Worm (Caenorhabditis elegans): ENCODE data around the gene F43H9.4.

Gene F43H9.4

ce11 chrV:8013901-8014388 lies 12.6 kb upstream of the F43H9.4 start, which contains the start of gene Y97E10AR.6:
Y97E10AR.6 (minus strand) TSS chrV:8013951.
- TF ChIP-seq fos-1 (tag; optimal IDR thresholded peaks at IDR 0.05): peak; percentile 19
- no peak for TF ChIP-seq lin-13 (GFP tag; optimal IDR thresholded peaks at IDR 0.05)
- peak; percentile 74 for TF ChIP-seq nhr-129 (tag; optimal IDR thresholded peaks at IDR 0.05)
- no peak for TF ChIP-seq elt-1 (tag; optimal IDR thresholded peaks at IDR 0.05)
- no peak for TF ChIP-seq ZK546.5 (tag; optimal IDR thresholded peaks at IDR 0.05)
- peak; percentile 70 for TF ChIP-seq unc-55 (GFP tag; optimal IDR thresholded peaks at IDR 0.05)
- no peak for TF ChIP-seq ceh-16 (tag; optimal IDR thresholded peaks at IDR 0.05)
- peak in 1 of 2 experiments; percentile 44 for TF ChIP-seq lsy-2 (tag; optimal IDR thresholded peaks at IDR 0.05)
- peak; percentile 78 for TF ChIP-seq C34F6.9 (tag; optimal IDR thresholded peaks at IDR 0.05)
- TF ChIP-seq nhr-10 (tag; optimal IDR thresholded peaks at IDR 0.05): no peak

- no peak for TF ChIP-seq mab-5 (tag; optimal IDR thresholded peaks at IDR 0.05)
- TF ChIP-seq ama-1 (optimal IDR thresholded peaks at IDR 0.05): no peak
- TF ChIP-seq zag-1 (tag; optimal IDR thresholded peaks at IDR 0.05): no peak
- peak; percentile 16 for TF ChIP-seq sma-9 (GFP tag; optimal IDR thresholded peaks at IDR 0.05)
- no peak for TF ChIP-seq sma-9 (tag; optimal IDR thresholded peaks at IDR 0.05)
- TF ChIP-seq crh-2 (tag; optimal IDR thresholded peaks at IDR 0.05): no peak
- no peak for TF ChIP-seq R02D3.7 (tag; optimal IDR thresholded peaks at IDR 0.05)
- peak; percentile 79 for TF ChIP-seq fos-1 (tag; optimal IDR thresholded peaks at IDR 0.05)
- TF ChIP-seq lsy-2 (tag; optimal IDR thresholded peaks at IDR 0.05): no peak
- TF ChIP-seq sma-3 (GFP tag; optimal IDR thresholded peaks at IDR 0.05): no peak
- no peak for TF ChIP-seq dmd-4 (tag; optimal IDR thresholded peaks at IDR 0.05)
- TF ChIP-seq nhr-11 (tag; optimal IDR thresholded peaks at IDR 0.05): no peak
- TF ChIP-seq ceh-82 (tag; optimal IDR thresholded peaks at IDR 0.05): no peak
Observed at ce11 chrV:8016928-8017327, 9.6 kb upstream of the F43H9.4 start, which contains the start of gene sptl-2. sptl-2 (plus strand) TSS chrV:8017207.

DNA sequence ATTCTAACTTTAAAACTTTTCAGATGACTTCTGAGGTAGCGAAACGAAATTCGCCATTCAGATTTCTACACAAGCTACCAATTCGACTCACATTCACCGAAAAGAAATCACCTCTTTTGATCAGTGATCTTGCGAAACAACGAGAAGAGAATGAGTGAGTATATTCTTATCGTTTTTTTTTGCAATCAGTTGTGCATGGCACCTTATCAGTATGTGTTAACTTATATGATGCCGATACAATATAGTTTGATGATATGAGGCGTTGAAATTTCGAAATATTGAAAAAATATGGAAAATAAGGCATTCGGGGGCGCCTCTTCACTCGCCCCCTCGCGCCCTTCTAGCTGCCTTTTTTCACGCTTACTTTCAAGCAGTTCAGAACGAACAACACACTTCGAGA lies 8.6 kb upstream of the F43H9.4 start:
- TF ChIP-seq sma-9 (GFP tag; optimal IDR thresholded peaks at IDR 0.05) (peak; percentile 49), sma-9 (tag; optimal IDR thresholded peaks at IDR 0.05) (no peak), gmeb-1 (tag; optimal IDR thresholded peaks at IDR 0.05) (peak; percentile 11), fos-1 (tag; optimal IDR thresholded peaks at IDR 0.05) (peak; percentile 97), nhr-12 (tag; optimal IDR thresholded peaks at IDR 0.05) (no peak)

- no peak for TF ChIP-seq sma-9 (GFP tag; optimal IDR thresholded peaks at IDR 0.05)
- TF ChIP-seq sma-9 (tag; optimal IDR thresholded peaks at IDR 0.05): no peak
- no peak for TF ChIP-seq ama-1 (optimal IDR thresholded peaks at IDR 0.05)
- TF ChIP-seq snpc-4 (tag; optimal IDR thresholded peaks at IDR 0.05): no peak
- TF ChIP-seq crh-2 (tag; optimal IDR thresholded peaks at IDR 0.05): no peak
- peak; percentile 62 for TF ChIP-seq fos-1 (tag; optimal IDR thresholded peaks at IDR 0.05)
Observed at ce11 chrV:8018919-8019318, 7.6 kb upstream of the F43H9.4 start.

- TF ChIP-seq sma-9 (GFP tag; optimal IDR thresholded peaks at IDR 0.05) (peak; percentile 5), sma-9 (tag; optimal IDR thresholded peaks at IDR 0.05) (no peak), nhr-237 (tag; optimal IDR thresholded peaks at IDR 0.05) (no peak), fos-1 (tag; optimal IDR thresholded peaks at IDR 0.05) (peak; percentile 50), unc-55 (GFP tag; optimal IDR thresholded peaks at IDR 0.05) (no peak), ama-1 (optimal IDR thresholded peaks at IDR 0.05) (no peak), sma-3 (GFP tag; optimal IDR thresholded peaks at IDR 0.05) (no peak), gmeb-1 (tag; optimal IDR thresholded peaks at IDR 0.05) (no peak), nhr-21 (tag; optimal IDR thresholded peaks at IDR 0.05) (no peak), lin-13 (GFP tag; optimal IDR thresholded peaks at IDR 0.05) (no peak), egl-27 (tag; optimal IDR thresholded peaks at IDR 0.05) (no peak), lin-11 (tag; optimal IDR thresholded peaks at IDR 0.05) (no peak), mab-5 (tag; optimal IDR thresholded peaks at IDR 0.05) (no peak), ceh-16 (tag; optimal IDR thresholded peaks at IDR 0.05) (no peak), blmp-1 (tag; optimal IDR thresholded peaks at IDR 0.05; ENCODE audit: insufficient read depth) (no peak), nhr-12 (tag; optimal IDR thresholded peaks at IDR 0.05) (no peak), mbf-1 (tag; optimal IDR thresholded peaks at IDR 0.05) (no peak), snpc-4 (tag; optimal IDR thresholded peaks at IDR 0.05) (no peak)
Observed at ce11 chrV:8019783-8020182, 6.7 kb upstream of the F43H9.4 start.

DNA sequence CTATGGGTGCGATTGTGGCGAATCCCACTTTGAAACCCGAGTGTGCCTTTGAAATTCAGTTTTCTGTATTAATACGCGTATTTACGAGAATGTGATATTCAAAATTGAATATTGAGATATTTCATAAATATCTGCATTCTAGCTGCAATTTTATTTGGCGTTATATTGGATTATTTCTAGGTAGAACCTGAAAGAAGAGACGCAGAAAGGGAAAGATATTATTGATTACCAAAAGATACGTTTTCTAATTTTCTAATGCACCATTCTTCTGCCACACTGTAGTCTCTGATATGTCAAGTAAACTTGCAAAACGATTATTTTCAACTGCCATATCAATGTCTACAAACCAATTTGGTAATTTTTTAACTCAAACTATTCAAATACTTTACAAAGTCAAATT lies 4.5 kb upstream of the F43H9.4 start, which contains the start of gene ech-3:
Gene ech-3 (plus strand): TSS at position 178 of the 400 bp plus-strand sequence.
- TF ChIP-seq alr-1 (tag; optimal IDR thresholded peaks at IDR 0.05) (no peak), sma-9 (GFP tag; optimal IDR thresholded peaks at IDR 0.05) (no peak), sma-9 (tag; optimal IDR thresholded peaks at IDR 0.05) (no peak), skn-1 (tag; optimal IDR thresholded peaks at IDR 0.05) (no peak), nhr-129 (tag; optimal IDR thresholded peaks at IDR 0.05) (no peak), aly-2 (tag; optimal IDR thresholded peaks at IDR 0.05) (no peak), nhr-25 (tag; optimal IDR thresholded peaks at IDR 0.05) (no peak), Y55F3AM.14 (GFP tag; optimal IDR thresholded peaks at IDR 0.05) (no peak), F13H6.1 (tag; optimal IDR thresholded peaks at IDR 0.05) (no peak), mab-5 (tag; optimal IDR thresholded peaks at IDR 0.05) (no peak), gmeb-1 (tag; optimal IDR thresholded peaks at IDR 0.05) (no peak), nhr-11 (tag; optimal IDR thresholded peaks at IDR 0.05) (no peak), ZK546.5 (tag; optimal IDR thresholded peaks at IDR 0.05) (no peak), ztf-11 (tag; optimal IDR thresholded peaks at IDR 0.05) (no peak), elt-1 (tag; optimal IDR thresholded peaks at IDR 0.05) (no peak), peb-1 (tag; optimal IDR thresholded peaks at IDR 0.05) (no peak), nhr-237 (tag; optimal IDR thresholded peaks at IDR 0.05) (no peak), ztf-1 (GFP tag; conservative IDR thresholded peaks at IDR 0.05) (no peak), lin-11 (tag; optimal IDR thresholded peaks at IDR 0.05) (no peak), R02D3.7 (tag; optimal IDR thresholded peaks at IDR 0.05) (no peak)
